Worm (Caenorhabditis elegans): ENCODE results near the gene C45H4.13.

- TF ChIP-seq ceh-36 (tag; optimal IDR thresholded peaks at IDR 0.05) (no peak), hnd-1 (tag; optimal IDR thresholded peaks at IDR 0.05) (no peak), ets-7 (tag; optimal IDR thresholded peaks at IDR 0.05) (no peak), F13C5.2 (tag; optimal IDR thresholded peaks at IDR 0.05) (no peak), sea-1 (GFP tag; conservative IDR thresholded peaks at IDR 0.05) (no peak), scrt-1 (GFP tag; IDR thresholded peaks at IDR 0.05) (no peak), flt-1 (GFP tag; IDR thresholded peaks at IDR 0.05) (no peak), hmg-4 (GFP tag; optimal IDR thresholded peaks at IDR 0.05) (no peak), ama-1 (optimal IDR thresholded peaks at IDR 0.05) (no peak), pes-1 (GFP tag; IDR thresholded peaks at IDR 0.05) (no peak), B0310.2 (tag; optimal IDR thresholded peaks at IDR 0.05) (no peak), hmbx-1 (tag; optimal IDR thresholded peaks at IDR 0.05) (no peak), tbx-37 (GFP tag; conservative IDR thresholded peaks at IDR 0.05) (no peak), tra-4 (tag; optimal IDR thresholded peaks at IDR 0.05) (no peak)
Measured at ce11 chrV:2134340-2134739, 16.4 kb downstream of the C45H4.13 start.

All from whole organism, early embryonic.